Fruit fly (Drosophila melanogaster) whole organism, embryonic: ENCODE data around the gene Arp3.

ENCODE experiments used
- B-H2 ChIP-seq: fragments of 200-800 bp; sonication (Bioruptor generic); optimal IDR thresholded peaks from 2 replicates; lab custom pipeline; 2018; ENCODE audit warnings: missing biosample characterization, mild to moderate bottlenecking, missing genetic modification characterization
- BEAF-32 ChIP-seq: fragments of 200-800 bp; sonication (Bioruptor generic); optimal IDR thresholded peaks from 3 replicates; lab custom pipeline; 2017; ENCODE audit warnings: missing biosample characterization, missing genetic modification characterization, mild to moderate bottlenecking, moderate library complexity, missing genetic modification reagents
- CG10431 ChIP-seq: fragments of 200-800 bp; sonication (Bioruptor generic); optimal IDR thresholded peaks from 3 replicates; lab custom pipeline; 2018; ENCODE audit warnings: missing biosample characterization, mild to moderate bottlenecking, missing genetic modification characterization
- CG10543 ChIP-seq: fragments of 200-800 bp; sonication (Bioruptor generic); optimal IDR thresholded peaks from 3 replicates; lab custom pipeline; 2017; ENCODE audit warnings: missing biosample characterization, mild to moderate bottlenecking, missing genetic modification characterization, moderate library complexity
- CG11456 ChIP-seq: fragments of 200-800 bp; sonication (Bioruptor generic); IDR thresholded peaks from 3 replicates; pipeline ENCODE4 v1.3.6; 2022; ENCODE audit warnings: missing biosample characterization, missing genetic modification characterization
- CG12155 ChIP-seq: fragments of 200-800 bp; sonication (Bioruptor generic); optimal IDR thresholded peaks from 3 replicates; lab custom pipeline; 2016; ENCODE audit warnings: missing biosample characterization, missing genetic modification characterization
- CG12391 ChIP-seq: fragments of 200-800 bp; sonication (Bioruptor generic); optimal IDR thresholded peaks from 3 replicates; lab custom pipeline; 2018; ENCODE audit warnings: missing biosample characterization, mild to moderate bottlenecking, missing genetic modification characterization, moderate library complexity
- CG15514 ChIP-seq: fragments of 200-800 bp; sonication (Bioruptor generic); optimal IDR thresholded peaks from 3 replicates; lab custom pipeline; 2017; ENCODE audit warnings: missing biosample characterization, missing genetic modification characterization, mild to moderate bottlenecking, moderate library complexity, missing genetic modification reagents
- CG16813 ChIP-seq: fragments of 200-800 bp; sonication (Bioruptor generic); IDR thresholded peaks from 3 replicates; pipeline ENCODE4 v1.3.6; 2022; ENCODE audit warnings: missing biosample characterization, missing genetic modification characterization; ENCODE audit not compliant: partially characterized antibody
- CG17328 ChIP-seq: fragments of 200-800 bp; sonication (Bioruptor generic); IDR thresholded peaks from 2 replicates; pipeline ENCODE4 v1.3.6; 2022; ENCODE audit warnings: missing biosample characterization, missing genetic modification characterization
- CG17385 ChIP-seq: fragments of 200-800 bp; sonication (Bioruptor generic); optimal IDR thresholded peaks from 3 replicates; lab custom pipeline; 2018; ENCODE audit warnings: missing biosample characterization, mild to moderate bottlenecking, missing genetic modification characterization
- CG2120 ChIP-seq: fragments of 200-800 bp; sonication (Bioruptor generic); optimal IDR thresholded peaks from 3 replicates; lab custom pipeline; 2016; ENCODE audit warnings: missing biosample characterization, missing genetic modification characterization
- CG2202 ChIP-seq: fragments of 200-800 bp; sonication (Bioruptor generic); optimal IDR thresholded peaks from 2 replicates; lab custom pipeline; 2018; ENCODE audit warnings: missing biosample characterization, mild to moderate bottlenecking, missing genetic modification characterization
- CG32767 ChIP-seq: fragments of 200-800 bp; sonication (Bioruptor generic); IDR thresholded peaks from 2 replicates; pipeline ENCODE4 v1.3.6; 2022; ENCODE audit warnings: missing biosample characterization, missing genetic modification characterization
- CG34376 ChIP-seq: fragments of 200-800 bp; sonication (Bioruptor generic); optimal IDR thresholded peaks from 2 replicates; lab custom pipeline; 2018; ENCODE audit warnings: missing biosample characterization, mild to moderate bottlenecking, missing genetic modification characterization
- CG3726 ChIP-seq: fragments of 200-800 bp; sonication (Bioruptor generic); IDR thresholded peaks from 3 replicates; pipeline ENCODE4, ENCODE4 v1.3.6; 2022; ENCODE audit warnings: missing biosample characterization, missing genetic modification characterization
- CG6689 ChIP-seq: fragments of 200-800 bp; sonication (Bioruptor generic); IDR thresholded peaks from 2 replicates; pipeline ENCODE4 v1.3.6; 2022; ENCODE audit warnings: missing biosample characterization, missing genetic modification characterization
- CG6791 ChIP-seq: fragments of 200-800 bp; sonication (Bioruptor generic); IDR thresholded peaks from 3 replicates; pipeline ENCODE4 v1.3.6; 2022; ENCODE audit warnings: missing biosample characterization, missing genetic modification characterization; ENCODE audit not compliant: partially characterized antibody
- CG7987 ChIP-seq: fragments of 200-800 bp; sonication (Bioruptor generic); optimal IDR thresholded peaks from 2 replicates; lab custom pipeline; 2018; ENCODE audit warnings: missing biosample characterization, mild to moderate bottlenecking, missing genetic modification characterization, moderate library complexity
- CoRest ChIP-seq: fragments of 200-800 bp; sonication (Bioruptor generic); optimal IDR thresholded peaks from 3 replicates; lab custom pipeline; 2018; ENCODE audit warnings: missing biosample characterization, mild to moderate bottlenecking, missing genetic modification characterization, moderate library complexity
- Dfd ChIP-seq, 2 experiments: fragments of >200 bp; optimal IDR thresholded peaks; 2 replicates each; lab custom pipeline; 2017; ENCODE audit warnings: missing biosample characterization in 2 of 2, missing genetic modification characterization in 2 of 2
- Dll ChIP-seq: fragments of 200-800 bp; sonication (Bioruptor generic); IDR thresholded peaks from 4 replicates; pipeline ENCODE4 v1.3.6; 2022; ENCODE audit warnings: missing biosample characterization, missing genetic modification characterization; ENCODE audit not compliant: partially characterized antibody
- Dp ChIP-seq: fragments of 200-800 bp; sonication (Bioruptor generic); optimal IDR thresholded peaks from 2 replicates; lab custom pipeline; 2018; ENCODE audit warnings: missing biosample characterization, mild to moderate bottlenecking, missing genetic modification characterization, moderate library complexity
- Dref ChIP-seq: fragments of 200-800 bp; sonication (Bioruptor generic); IDR thresholded peaks from 2 replicates; pipeline ENCODE4 v1.3.6; 2022; ENCODE audit warnings: missing biosample characterization, missing genetic modification characterization
- HLH4C ChIP-seq: fragments of 200-800 bp; sonication (Bioruptor generic); IDR thresholded peaks from 3 replicates; pipeline ENCODE4 v1.3.6; 2022; ENCODE audit warnings: missing biosample characterization, missing genetic modification characterization; ENCODE audit not compliant: partially characterized antibody
- Hr78 ChIP-seq, 2 experiments: fragments of 200-800 bp in 1 of 2; fragments of >200 bp in 1 of 2; sonication (Bioruptor generic) in 1 of 2; optimal IDR thresholded peaks; 2 replicates each; lab custom pipeline; 2017 to 2019; ENCODE audit warnings: missing biosample characterization in 2 of 2, missing genetic modification characterization in 2 of 2, mild to moderate bottlenecking in 1 of 2, moderate library complexity in 1 of 2
- Lpt ChIP-seq: fragments of >200 bp; optimal IDR thresholded peaks from 2 replicates; lab custom pipeline; 2018; ENCODE audit warnings: missing biosample characterization, missing genetic modification characterization
- Rfx ChIP-seq: fragments of 200-800 bp; sonication (Bioruptor generic); IDR thresholded peaks from 2 replicates; pipeline ENCODE4 v1.3.6; 2022; ENCODE audit warnings: missing biosample characterization, missing genetic modification characterization
- Scr ChIP-seq: fragments of 200-800 bp; sonication (Bioruptor generic); IDR thresholded peaks from 2 replicates; pipeline ENCODE4 v1.3.6; 2022; ENCODE audit warnings: missing biosample characterization, missing genetic modification characterization; ENCODE audit not compliant: partially characterized antibody
- Side ChIP-seq: fragments of 200-800 bp; sonication (Bioruptor generic); optimal IDR thresholded peaks from 2 replicates; lab custom pipeline; 2016; ENCODE audit warnings: missing biosample characterization, missing genetic modification characterization
- Sry-β ChIP-seq: fragments of 200-800 bp; sonication (Bioruptor generic); optimal IDR thresholded peaks from 2 replicates; lab custom pipeline; 2018; ENCODE audit warnings: missing biosample characterization, mild to moderate bottlenecking, missing genetic modification characterization, moderate library complexity
- ato ChIP-seq: fragments of 200-800 bp; sonication (Bioruptor generic); IDR thresholded peaks from 2 replicates; pipeline ENCODE4 v1.3.6; 2022; ENCODE audit warnings: missing biosample characterization, missing genetic modification characterization; ENCODE audit not compliant: partially characterized antibody
- bbx ChIP-seq: fragments of 200-800 bp; sonication (Bioruptor generic); IDR thresholded peaks from 2 replicates; pipeline ENCODE4 v1.3.6; 2022; ENCODE audit warnings: missing biosample characterization, missing genetic modification characterization; ENCODE audit not compliant: partially characterized antibody
- ci ChIP-seq: fragments of 200-800 bp; sonication (Bioruptor generic); IDR thresholded peaks from 3 replicates; pipeline ENCODE4 v1.3.6; 2022; ENCODE audit warnings: missing biosample characterization, missing genetic modification characterization
- hkb ChIP-seq, 2 experiments: fragments of 200-800 bp in 1 of 2; fragments of >200 bp in 1 of 2; sonication (Bioruptor generic) in 1 of 2; IDR thresholded peaks in 1 of 2; optimal IDR thresholded peaks in 1 of 2; 2 replicates each; pipeline versions ENCODE4 v1.3.6 to Lab custom; 2017 to 2022; ENCODE audit warnings: missing biosample characterization in 1 of 2, missing genetic modification characterization in 1 of 2
- mld ChIP-seq: fragments of 200-800 bp; sonication (Bioruptor generic); IDR thresholded peaks from 3 replicates; pipeline ENCODE4 v1.3.6; 2022; ENCODE audit warnings: missing biosample characterization, missing genetic modification characterization; ENCODE audit not compliant: partially characterized antibody
- pfk ChIP-seq: fragments of 200-800 bp; sonication (Bioruptor generic); optimal IDR thresholded peaks from 2 replicates; lab custom pipeline; 2018; ENCODE audit warnings: missing biosample characterization, mild to moderate bottlenecking, missing genetic modification characterization, moderate library complexity
- phol ChIP-seq: fragments of 200-800 bp; sonication (Bioruptor generic); optimal IDR thresholded peaks from 3 replicates; lab custom pipeline; 2018; ENCODE audit warnings: missing biosample characterization, mild to moderate bottlenecking, missing genetic modification characterization, moderate library complexity
- pum ChIP-seq: fragments of 200-800 bp; sonication (Bioruptor generic); optimal IDR thresholded peaks from 2 replicates; lab custom pipeline; 2016; ENCODE audit warnings: missing biosample characterization, missing genetic modification characterization
- scrt ChIP-seq: fragments of 200-800 bp; sonication (Bioruptor generic); optimal IDR thresholded peaks from 2 replicates; lab custom pipeline; 2018; ENCODE audit warnings: missing biosample characterization, mild to moderate bottlenecking, missing genetic modification characterization, moderate library complexity
- sob ChIP-seq: fragments of 200-800 bp; sonication (Bioruptor generic); IDR thresholded peaks from 2 replicates; pipeline ENCODE4 v1.3.6; 2022; ENCODE audit warnings: missing biosample characterization, missing genetic modification characterization
- stwl ChIP-seq: fragments of 200-800 bp; sonication (Bioruptor generic); optimal IDR thresholded peaks from 3 replicates; lab custom pipeline; 2018; ENCODE audit warnings: missing biosample characterization, mild to moderate bottlenecking, missing genetic modification characterization, moderate library complexity
- sug ChIP-seq: fragments of 200-800 bp; optimal IDR thresholded peaks from 2 replicates; lab custom pipeline; 2019; ENCODE audit warnings: missing biosample characterization, mild to moderate bottlenecking, missing genetic modification characterization, moderate library complexity
- tin ChIP-seq: fragments of 200-800 bp; sonication (Bioruptor generic); optimal IDR thresholded peaks from 3 replicates; lab custom pipeline; 2016; ENCODE audit warnings: missing biosample characterization, missing genetic modification characterization
- tna ChIP-seq: fragments of 200-800 bp; sonication (Bioruptor generic); IDR thresholded peaks from 2 replicates; pipeline ENCODE4 v1.3.6; 2022; ENCODE audit warnings: missing biosample characterization, missing genetic modification characterization; ENCODE audit not compliant: partially characterized antibody
- toy ChIP-seq: fragments of 200-800 bp; sonication (Bioruptor generic); IDR thresholded peaks from 2 replicates; pipeline ENCODE4 v1.3.6; 2022; ENCODE audit warnings: missing biosample characterization, missing genetic modification characterization
- zen ChIP-seq: fragments of 200-800 bp; sonication (Bioruptor generic); optimal IDR thresholded peaks from 3 replicates; lab custom pipeline; 2018; ENCODE audit warnings: missing biosample characterization, mild to moderate bottlenecking, missing genetic modification characterization, moderate library complexity
- zen2 ChIP-seq: fragments of 200-800 bp; sonication (Bioruptor generic); IDR thresholded peaks from 3 replicates; pipeline ENCODE4 v1.3.6; 2022; ENCODE audit warnings: missing biosample characterization, missing genetic modification characterization; ENCODE audit not compliant: partially characterized antibody

Arp3 gene

dm6 chr3L:8121590-8121989 is 5.9 kb upstream of the Arp3 start, which contains the start of gene ldbr (continued):
- TF ChIP-seq zen (tag; lab: Kevin White, UChicago) (peak; percentile 20), CG3726 (no peak), CG15514 (GFP tag; lab: Kevin White, UChicago) (peak; percentile 45), CG10431 (GFP tag; lab: Kevin White, UChicago) (peak; percentile 23), hkb (optimal IDR thresholded peaks at IDR 0.05; lab: Kevin White, UChicago) (no peak), hkb (GFP tag; IDR thresholded peaks at IDR 0.05; lab: Robert Waterston, UW) (peak; percentile 26; the same call in 1 of the 2 replicates), Hr78 (GFP tag; optimal IDR thresholded peaks at IDR 0.05; lab: Kevin White, UChicago) (no peak), Side (no peak), pfk (peak; percentile 25), CG17385 (GFP tag; lab: Kevin White, UChicago) (peak; percentile 14), scrt (GFP tag; lab: Kevin White, UChicago) (peak; percentile 71), CG34376 (GFP tag; lab: Kevin White, UChicago) (peak; percentile 34), CG16813 (GFP tag; lab: Robert Waterston, UW) (peak; percentile 54; the same call in 2 of the 3 replicates), CG6791 (GFP tag; lab: Robert Waterston, UW) (peak; percentile 57; the same call in 2 of the 3 replicates), tin (GFP tag; lab: Kevin White, UChicago) (no peak), B-H2 (GFP tag; lab: Kevin White, UChicago) (peak; percentile 64), Dref (GFP tag; lab: Robert Waterston, UW) (peak; percentile 89), pum (GFP tag; lab: Kevin White, UChicago) (no peak), Sry-β (GFP tag; lab: Kevin White, UChicago) (no peak), toy (no peak), mld (GFP tag; lab: Robert Waterston, UW) (no peak), ato (peak; percentile 56), CG12155 (GFP tag; lab: Kevin White, UChicago) (no peak), Dp (GFP tag; lab: Kevin White, UChicago) (peak; percentile 93), Scr (GFP tag; lab: Robert Waterston, UW) (peak; percentile 57), sug (tag; lab: Kevin White, UChicago) (peak; percentile 34), BEAF-32 (GFP tag; lab: Kevin White, UChicago) (peak; percentile 38), CG11456 (GFP tag; lab: Robert Waterston, UW) (no peak), CG2120 (GFP tag; lab: Kevin White, UChicago) (peak; percentile 10), ci (GFP tag; lab: Robert Waterston, UW) (0 out of 3 replicates have a peak, but pooled peaks have one; percentile 29), Rfx (GFP tag; lab: Robert Waterston, UW) (no peak), CG7987 (GFP tag; lab: Kevin White, UChicago) (peak; percentile 31), CG32767 (GFP tag; lab: Robert Waterston, UW) (no peak), zen2 (peak; percentile 30; the same call in 1 of the 3 replicates), Lpt (GFP tag; lab: Kevin White, UChicago) (no peak), CG17328 (no peak), bbx (GFP tag; lab: Robert Waterston, UW) (peak; percentile 65; the same call in 1 of the 2 replicates), CG12391 (peak; percentile 18), phol (tag; lab: Kevin White, UChicago) (peak; percentile 39), CG6689 (no peak), Dfd (GFP tag; optimal IDR thresholded peaks at IDR 0.05; lab: Kevin White, UChicago) (no peak), Dll (GFP tag; lab: Robert Waterston, UW) (peak; percentile 61; the same call in 3 of the 4 replicates), stwl (peak; percentile 60), CoRest (peak; percentile 2), HLH4C (GFP tag; lab: Robert Waterston, UW) (peak; percentile 76), CG10543 (GFP tag; lab: Kevin White, UChicago) (no peak), CG2202 (no peak), tna (GFP tag; lab: Robert Waterston, UW) (peak; percentile 41; the same call in 1 of the 2 replicates), sob (GFP tag; lab: Robert Waterston, UW) (peak; percentile 8; the same call in 1 of the 2 replicates)
